Worm (Caenorhabditis elegans): Measurements from ENCODE around the gene K06A4.2.

The K06A4.2 gene

DNA sequence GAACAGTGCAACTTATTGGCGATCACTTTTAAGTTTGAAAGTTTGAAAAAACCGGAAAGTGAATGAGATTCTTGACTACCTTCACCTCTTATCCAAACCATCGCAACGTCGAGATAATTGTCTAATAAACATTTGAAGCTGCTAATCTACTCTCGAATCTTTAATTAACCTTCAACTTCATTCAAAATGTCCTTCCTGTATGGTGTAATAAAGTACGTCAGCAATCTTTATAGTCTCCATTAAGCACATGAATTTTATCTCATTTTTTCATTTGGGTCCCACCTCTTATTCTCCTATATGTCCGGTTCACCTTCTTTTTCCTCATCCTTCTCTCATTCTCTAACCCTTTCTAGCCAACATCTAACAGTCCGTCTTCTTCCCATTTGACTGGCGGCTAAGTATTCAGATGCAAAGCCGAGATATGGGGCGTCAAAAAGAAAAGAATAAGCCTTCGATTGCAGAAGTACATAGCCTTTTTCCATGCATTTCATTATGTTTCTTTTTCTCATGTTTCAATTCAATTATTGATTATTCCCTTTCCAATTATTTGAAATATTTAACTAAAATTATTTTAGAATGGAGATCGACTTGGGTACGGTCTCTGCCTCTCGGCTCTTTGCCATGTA lies 16.9 kb downstream of the K06A4.2 start, which contains the start of gene swt-5:
Gene swt-5, plus strand, starts transcription at position 576 of the 626 bp plus-strand sequence.
- TF ChIP-seq zip-5 (tag; optimal IDR thresholded peaks at IDR 0.05) (no peak), eyg-1 (tag; optimal IDR thresholded peaks at IDR 0.05) (no peak), K02D7.2 (tag; optimal IDR thresholded peaks at IDR 0.05) (no peak), unc-3 (GFP tag; conservative IDR thresholded peaks at IDR 0.05) (no peak), unc-3 (tag; optimal IDR thresholded peaks at IDR 0.05) (no peak), ceh-2 (tag; optimal IDR thresholded peaks at IDR 0.05) (no peak), odd-2 (tag; optimal IDR thresholded peaks at IDR 0.05) (no peak), tbx-2 (tag; optimal IDR thresholded peaks at IDR 0.05) (no peak), elt-2 (tag; optimal IDR thresholded peaks at IDR 0.05) (no peak), ceh-6 (GFP tag; optimal IDR thresholded peaks at IDR 0.05) (no peak), ceh-30 (tag; optimal IDR thresholded peaks at IDR 0.05) (no peak), K09A11.1 (tag; optimal IDR thresholded peaks at IDR 0.05; ENCODE audit: insufficient read depth) (no peak), C08G9.2 (tag; optimal IDR thresholded peaks at IDR 0.05) (no peak), tbx-7 (tag; optimal IDR thresholded peaks at IDR 0.05) (no peak), hlh-6 (tag; optimal IDR thresholded peaks at IDR 0.05) (no peak), fax-1 (tag; optimal IDR thresholded peaks at IDR 0.05) (no peak), ceh-9 (tag; optimal IDR thresholded peaks at IDR 0.05) (no peak), hlh-13 (GFP tag; optimal IDR thresholded peaks at IDR 0.05) (no peak), ceh-34 (tag; optimal IDR thresholded peaks at IDR 0.05) (no peak), pag-3 (tag; optimal IDR thresholded peaks at IDR 0.05; ENCODE audit: borderline replicate concordance) (no peak)

DNA sequence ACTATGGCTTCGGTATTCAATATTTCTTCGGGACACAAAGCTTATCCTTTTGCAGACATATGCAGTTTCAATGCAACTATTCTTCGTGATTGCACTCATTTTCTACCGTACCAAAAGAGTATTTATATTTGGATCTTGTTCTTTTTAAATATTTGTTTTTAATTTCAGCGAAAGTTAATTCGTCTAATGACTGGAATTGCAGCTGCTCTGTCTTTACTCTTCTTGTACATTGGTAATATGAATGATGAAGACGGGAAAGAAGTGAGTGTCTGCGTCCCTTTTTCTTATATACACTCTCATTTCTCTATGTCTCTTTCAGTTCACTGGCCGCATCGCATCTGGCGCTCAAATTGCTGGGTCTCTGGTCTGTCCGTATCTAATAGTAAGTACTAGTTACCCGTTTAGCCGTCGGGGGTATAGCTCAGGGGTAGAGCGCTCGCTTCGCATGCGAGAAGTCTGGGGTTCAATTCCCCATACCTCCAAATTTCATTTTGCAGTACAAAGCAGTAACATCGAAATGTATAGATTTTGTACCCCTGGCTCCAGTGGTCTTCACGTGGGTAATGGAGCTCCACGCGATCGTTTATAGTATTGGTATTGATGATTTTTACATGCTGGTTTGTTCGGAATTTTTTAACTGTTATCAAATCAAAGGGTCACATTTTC lies 19.3 kb downstream of the K06A4.2 start:
- peak; percentile 83 for TF ChIP-seq C38D4.7 (GFP tag; optimal IDR thresholded peaks at IDR 0.05)
- TF ChIP-seq ceh-30 (tag; optimal IDR thresholded peaks at IDR 0.05): no peak
- TF ChIP-seq ztf-16 (tag; optimal IDR thresholded peaks at IDR 0.05): peak; percentile 87
- peak; percentile 84 for TF ChIP-seq che-1 (tag; optimal IDR thresholded peaks at IDR 0.05)
- TF ChIP-seq npax-4 (tag; optimal IDR thresholded peaks at IDR 0.05): peak; percentile 76
- TF ChIP-seq pax-1 (tag; optimal IDR thresholded peaks at IDR 0.05): no peak
- peak; percentile 77 for TF ChIP-seq ceh-2 (tag; optimal IDR thresholded peaks at IDR 0.05)
- peak; percentile 56 for TF ChIP-seq dve-1 (tag; optimal IDR thresholded peaks at IDR 0.05)
- TF ChIP-seq syd-9 (tag; optimal IDR thresholded peaks at IDR 0.05): peak; percentile 88
- peak; percentile 74; the same call in 1 of the 2 replicates for TF ChIP-seq ceh-45 (GFP tag; IDR thresholded peaks at IDR 0.05)
- TF ChIP-seq ceh-31 (tag; optimal IDR thresholded peaks at IDR 0.05): peak; percentile 79
- TF ChIP-seq T23F11.4 (GFP tag; optimal IDR thresholded peaks at IDR 0.05): peak; percentile 90
- peak; percentile 47 for TF ChIP-seq zip-5 (tag; optimal IDR thresholded peaks at IDR 0.05)
- TF ChIP-seq gmeb-2 (tag; optimal IDR thresholded peaks at IDR 0.05): peak; percentile 92
- peak; percentile 82 for TF ChIP-seq nhr-232 (tag; optimal IDR thresholded peaks at IDR 0.05)
- TF ChIP-seq hlh-15 (tag; optimal IDR thresholded peaks at IDR 0.05): peak; percentile 65
- TF ChIP-seq ceh-18 (tag; optimal IDR thresholded peaks at IDR 0.05): peak; percentile 74
- no peak for TF ChIP-seq nhr-11 (tag; optimal IDR thresholded peaks at IDR 0.05)
- TF ChIP-seq hlh-30 (tag; optimal IDR thresholded peaks at IDR 0.05; ENCODE audit: insufficient read depth): no peak
- peak; percentile 76 for TF ChIP-seq Y22D7AL.16 (tag; optimal IDR thresholded peaks at IDR 0.05)
- no peak for TF ChIP-seq ama-1 (optimal IDR thresholded peaks at IDR 0.05)
- peak; percentile 65 for TF ChIP-seq F13H6.1 (tag; optimal IDR thresholded peaks at IDR 0.05)
- peak; percentile 90 for TF ChIP-seq fkh-6 (tag; optimal IDR thresholded peaks at IDR 0.05)
- peak; percentile 94 for TF ChIP-seq hlh-6 (tag; optimal IDR thresholded peaks at IDR 0.05)
- TF ChIP-seq eyg-1 (tag; optimal IDR thresholded peaks at IDR 0.05): peak; percentile 88
- no peak for TF ChIP-seq lim-6 (tag; optimal IDR thresholded peaks at IDR 0.05)
- peak; percentile 41 for TF ChIP-seq tbx-7 (tag; optimal IDR thresholded peaks at IDR 0.05)
- peak; percentile 45 for TF ChIP-seq ceh-14 (tag; optimal IDR thresholded peaks at IDR 0.05)
- TF ChIP-seq elt-2 (tag; optimal IDR thresholded peaks at IDR 0.05): peak; percentile 91
- peak; percentile 78 for TF ChIP-seq sox-4 (tag; optimal IDR thresholded peaks at IDR 0.05)
- peak; percentile 59 for TF ChIP-seq dmd-4 (tag; optimal IDR thresholded peaks at IDR 0.05; ENCODE audit: borderline replicate concordance)
- peak; percentile 88 for TF ChIP-seq unc-86 (tag; optimal IDR thresholded peaks at IDR 0.05)
- TF ChIP-seq tbx-2 (tag; optimal IDR thresholded peaks at IDR 0.05): peak; percentile 80
- peak; percentile 78 for TF ChIP-seq ceh-48 (tag; optimal IDR thresholded peaks at IDR 0.05)
- peak; percentile 72 for TF ChIP-seq fax-1 (tag; optimal IDR thresholded peaks at IDR 0.05)
- peak; percentile 81 for TF ChIP-seq lin-11 (tag; optimal IDR thresholded peaks at IDR 0.05)
- TF ChIP-seq sox-2 (GFP tag; IDR thresholded peaks at IDR 0.05): peak; percentile 84
- peak; percentile 39 for TF ChIP-seq odd-2 (tag; optimal IDR thresholded peaks at IDR 0.05)
- TF ChIP-seq pag-3 (tag; optimal IDR thresholded peaks at IDR 0.05; ENCODE audit: borderline replicate concordance): peak; percentile 11
